Fruit fly (Drosophila melanogaster): Measurements from ENCODE around the gene mtgo.
A peak's percentile ranks its signal among the peaks of the same experiment; 100 is the strongest.

mtgo gene

dm6 chr2L:16544563-16545066 lies at the start of gene mtgo (continued):
- no peak for TF ChIP-seq oc (tag; optimal IDR thresholded peaks at IDR 0.05)
- no peak for TF ChIP-seq D19A (tag; optimal IDR thresholded peaks at IDR 0.05)
- no peak for TF ChIP-seq prd (optimal IDR thresholded peaks at IDR 0.05)
- peak; percentile 53; the same call in 2 of the 3 replicates for TF ChIP-seq prd (GFP tag; IDR thresholded peaks at IDR 0.05)
- no peak for TF ChIP-seq Ptx1 (GFP tag; IDR thresholded peaks at IDR 0.05)
- no peak for TF ChIP-seq ewg (GFP tag; optimal IDR thresholded peaks at IDR 0.05)
- TF ChIP-seq CG31441 (GFP tag; IDR thresholded peaks at IDR 0.05): peak; percentile 73
- TF ChIP-seq CG7357 (GFP tag; IDR thresholded peaks at IDR 0.05): no peak
- no peak for TF ChIP-seq Rx (GFP tag; IDR thresholded peaks at IDR 0.05)
- no peak for TF ChIP-seq eve (GFP tag; optimal IDR thresholded peaks at IDR 0.05)
- TF ChIP-seq CG32772 (GFP tag; IDR thresholded peaks at IDR 0.05): 0 out of 2 replicates have a peak, but pooled peaks have one; percentile 18
- peak; percentile 30 for TF ChIP-seq Oli (tag; optimal IDR thresholded peaks at IDR 0.05)
- TF ChIP-seq Fer1 (GFP tag; optimal IDR thresholded peaks at IDR 0.05): peak; percentile 81
- no peak for TF ChIP-seq CG14965 (GFP tag; optimal IDR thresholded peaks at IDR 0.05; ENCODE audit: borderline replicate concordance)
- TF ChIP-seq hth (optimal IDR thresholded peaks at IDR 0.05): no peak
- TF ChIP-seq Taf1 (GFP tag; IDR thresholded peaks at IDR 0.05): no peak
- TF ChIP-seq CG13775 (GFP tag; optimal IDR thresholded peaks at IDR 0.05): no peak
- TF ChIP-seq cad (GFP tag; optimal IDR thresholded peaks at IDR 0.05): no peak
- TF ChIP-seq CG12155 (GFP tag; optimal IDR thresholded peaks at IDR 0.05): no peak
- TF ChIP-seq abd-A (tag; optimal IDR thresholded peaks at IDR 0.05): no peak
- peak; percentile 91 for TF ChIP-seq CG3163 (GFP tag; optimal IDR thresholded peaks at IDR 0.05)
- no peak for TF ChIP-seq gfzf (GFP tag; optimal IDR thresholded peaks at IDR 0.05)
- TF ChIP-seq CG6683 (GFP tag; optimal IDR thresholded peaks at IDR 0.05): peak; percentile 29
- peak; percentile 42; the same call in 1 of the 3 replicates for TF ChIP-seq CG11093 (GFP tag; IDR thresholded peaks at IDR 0.05)
- peak; percentile 29 for TF ChIP-seq CG12071 (GFP tag; optimal IDR thresholded peaks at IDR 0.05)
- TF ChIP-seq Antp (GFP tag; optimal IDR thresholded peaks at IDR 0.05): no peak
- TF ChIP-seq psq (GFP tag; optimal IDR thresholded peaks at IDR 0.05): no peak
- TF ChIP-seq CG2712 (tag; optimal IDR thresholded peaks at IDR 0.05): peak; percentile 66
- peak; percentile 50 for TF ChIP-seq CG6854 (GFP tag; optimal IDR thresholded peaks at IDR 0.05)
- TF ChIP-seq CG3065 (GFP tag; optimal IDR thresholded peaks at IDR 0.05): no peak
- peak; percentile 65 for TF ChIP-seq CG17361 (GFP tag; IDR thresholded peaks at IDR 0.05)
- TF ChIP-seq CG17829 (tag; optimal IDR thresholded peaks at IDR 0.05): peak; percentile 62
- TF ChIP-seq CG1602 (GFP tag; optimal IDR thresholded peaks at IDR 0.05): no peak
- no peak for TF ChIP-seq CG12942 (GFP tag; optimal IDR thresholded peaks at IDR 0.05)
- no peak for TF ChIP-seq CG10959 (GFP tag; IDR thresholded peaks at IDR 0.05)
- no peak for TF ChIP-seq unc-4 (GFP tag; IDR thresholded peaks at IDR 0.05; ENCODE audit: partially characterized antibody)
- TF ChIP-seq Hr39 (optimal IDR thresholded peaks at IDR 0.05): no peak
- TF ChIP-seq zen (tag; optimal IDR thresholded peaks at IDR 0.05): no peak
- TF ChIP-seq CG14667 (GFP tag; IDR thresholded peaks at IDR 0.05): no peak
- TF ChIP-seq bsh (GFP tag; optimal IDR thresholded peaks at IDR 0.05): peak in 1 of 2 experiments; percentile 6
- no peak for TF ChIP-seq Dip2 (GFP tag; IDR thresholded peaks at IDR 0.05)
- no peak for TF ChIP-seq zen2 (GFP tag; IDR thresholded peaks at IDR 0.05; ENCODE audit: partially characterized antibody)
- no peak for TF ChIP-seq so (GFP tag; IDR thresholded peaks at IDR 0.05)
- no peak for TF ChIP-seq gcm (GFP tag; optimal IDR thresholded peaks at IDR 0.05)
- TF ChIP-seq lbe (GFP tag; optimal IDR thresholded peaks at IDR 0.05): no peak
- no peak for TF ChIP-seq CG42726 (GFP tag; IDR thresholded peaks at IDR 0.05; ENCODE audit: partially characterized antibody)
- TF ChIP-seq CG17912 (GFP tag; optimal IDR thresholded peaks at IDR 0.05): no peak
- TF ChIP-seq tap (tag; optimal IDR thresholded peaks at IDR 0.05): peak; percentile 39
- no peak for TF ChIP-seq crp (GFP tag; optimal IDR thresholded peaks at IDR 0.05)
- TF ChIP-seq CG6813 (GFP tag; optimal IDR thresholded peaks at IDR 0.05): peak; percentile 40
- TF ChIP-seq CTCF (GFP tag; optimal IDR thresholded peaks at IDR 0.05): no peak
- TF ChIP-seq nmo (GFP tag; optimal IDR thresholded peaks at IDR 0.05): no peak

Data from whole organism, embryonic.